Fruit fly (Drosophila melanogaster): ENCODE data around the gene CG6891.

CG6891 gene

DNA sequence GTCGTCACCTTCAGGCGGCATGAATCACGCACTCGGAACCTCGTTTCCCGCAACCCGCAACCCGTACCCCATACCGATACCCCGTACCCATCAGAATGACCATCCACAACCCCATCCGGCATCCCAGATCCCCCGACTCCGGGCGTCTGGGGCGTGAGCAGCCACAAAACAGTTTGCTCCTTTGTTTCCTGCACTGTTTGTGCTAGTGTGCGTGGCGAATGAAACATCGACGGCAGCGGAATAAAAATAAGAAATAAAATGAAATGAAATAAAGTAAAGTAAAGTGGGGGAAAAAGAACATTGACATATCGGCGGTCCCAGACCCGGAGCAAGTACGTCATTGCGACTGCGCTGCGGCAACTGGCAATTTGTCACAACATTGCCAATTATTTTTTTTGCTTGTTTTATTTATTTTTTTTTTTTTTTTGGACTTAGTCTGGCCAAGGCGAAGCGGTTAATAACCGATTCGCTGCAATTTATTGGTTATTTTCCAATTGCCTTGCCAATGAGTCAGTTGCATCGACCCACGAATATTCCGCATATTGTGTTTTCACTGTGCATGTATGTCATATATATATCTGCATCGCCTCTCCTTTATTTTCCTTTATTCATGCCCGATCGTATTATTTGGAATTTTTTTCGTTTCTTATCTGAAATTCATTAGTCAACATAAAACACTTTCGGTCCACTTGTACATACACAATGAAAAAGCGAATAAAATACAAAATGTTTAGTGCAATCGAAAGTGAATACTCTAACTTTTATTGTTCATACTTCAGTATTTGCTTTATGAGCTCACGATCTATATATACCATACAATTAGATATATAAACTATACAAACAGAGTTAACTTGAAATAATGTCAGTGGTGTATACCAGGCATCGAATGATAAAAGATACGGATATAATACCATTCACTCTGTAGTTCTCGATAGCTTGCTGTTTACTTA, 2.2 kb downstream of the CG6891 start (continued):
- TF ChIP-seq OdsH (GFP tag; optimal IDR thresholded peaks at IDR 0.05) (peak; percentile 41), fd85E (GFP tag; optimal IDR thresholded peaks at IDR 0.05) (no peak), Hr4 (GFP tag; optimal IDR thresholded peaks at IDR 0.05) (no peak), CG6792 (GFP tag; optimal IDR thresholded peaks at IDR 0.05) (peak; percentile 50), ss (GFP tag; optimal IDR thresholded peaks at IDR 0.05) (peak in 1 of 2 experiments; percentile 52), CG3032 (tag; optimal IDR thresholded peaks at IDR 0.05) (no peak), dsx (GFP tag; optimal IDR thresholded peaks at IDR 0.05; ENCODE audit: poor library complexity, severe bottlenecking) (no peak), Hr38 (GFP tag; optimal IDR thresholded peaks at IDR 0.05) (no peak), dac (GFP tag; optimal IDR thresholded peaks at IDR 0.05) (no peak), CG11762 (GFP tag; optimal IDR thresholded peaks at IDR 0.05; ENCODE audit: insufficient read depth) (no peak), pdm3 (GFP tag; optimal IDR thresholded peaks at IDR 0.05) (peak; percentile 35), Sox102F (GFP tag; optimal IDR thresholded peaks at IDR 0.05) (peak; percentile 38), CG6276 (GFP tag; optimal IDR thresholded peaks at IDR 0.05) (no peak), CG6854 (GFP tag; optimal IDR thresholded peaks at IDR 0.05) (no peak), spab (GFP tag; optimal IDR thresholded peaks at IDR 0.05) (no peak), CG34406 (GFP tag; optimal IDR thresholded peaks at IDR 0.05) (peak; percentile 32), CG1621 (tag; optimal IDR thresholded peaks at IDR 0.05) (peak; percentile 78), CG15336 (GFP tag; IDR thresholded peaks at IDR 0.05) (peak; percentile 41; the same call in 1 of the 2 replicates), Ets21C (GFP tag; optimal IDR thresholded peaks at IDR 0.05) (peak; percentile 38), CG9139 (GFP tag; optimal IDR thresholded peaks at IDR 0.05) (no peak), lz (GFP tag; optimal IDR thresholded peaks at IDR 0.05) (peak; percentile 45), cyc (GFP tag; optimal IDR thresholded peaks at IDR 0.05) (peak; percentile 49), Hr39 (GFP tag; optimal IDR thresholded peaks at IDR 0.05) (peak; percentile 58), CG3919 (GFP tag; optimal IDR thresholded peaks at IDR 0.05) (peak; percentile 9), Met (GFP tag; optimal IDR thresholded peaks at IDR 0.05) (peak; percentile 63), CG31627 (GFP tag; optimal IDR thresholded peaks at IDR 0.05) (peak; percentile 58), CG4318 (GFP tag; optimal IDR thresholded peaks at IDR 0.05) (no peak)

DNA sequence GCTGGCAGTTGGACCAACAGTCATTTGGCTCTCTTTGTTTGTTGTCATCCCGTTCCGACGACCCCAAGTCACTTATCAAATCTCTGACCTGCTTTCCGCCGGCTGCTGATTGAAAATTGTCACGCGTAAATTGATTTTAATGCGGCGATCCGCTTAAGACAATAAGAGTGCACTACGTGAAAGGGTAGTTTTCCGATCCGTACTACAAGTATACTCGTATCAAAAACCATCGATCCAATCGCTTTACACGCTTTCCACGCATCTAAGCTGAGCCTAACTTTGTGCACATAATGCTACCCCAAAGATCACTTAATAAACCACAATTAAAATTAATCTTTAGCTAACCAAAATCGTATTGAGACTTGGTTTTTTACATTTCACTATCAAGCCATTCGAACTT, 4.6 kb downstream of the CG6891 start:
- TF ChIP-seq CG6163 (GFP tag; IDR thresholded peaks at IDR 0.05) (no peak), lz (GFP tag; optimal IDR thresholded peaks at IDR 0.05) (no peak), svp (GFP tag) (peak; percentile 87)

DNA sequence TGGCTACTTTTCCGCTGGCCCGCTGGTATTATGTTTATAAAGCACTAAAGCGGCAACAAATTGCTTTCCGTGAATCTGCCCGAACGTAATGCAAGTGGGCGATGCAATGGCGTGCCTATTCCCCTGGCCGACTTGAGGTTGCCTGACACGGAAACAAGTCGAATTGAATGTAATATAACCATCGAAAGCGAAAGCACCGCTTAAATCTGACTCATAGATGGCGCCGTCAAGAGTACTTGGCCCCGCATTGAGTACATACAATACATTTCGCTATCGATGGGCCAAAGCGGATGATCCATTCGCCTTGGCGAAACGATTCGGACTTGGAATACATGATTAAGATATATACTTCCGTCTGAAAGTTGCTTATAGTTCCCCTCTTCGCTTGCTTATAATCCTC, 5.2 kb downstream of the CG6891 start:
- TF ChIP-seq dac (GFP tag; optimal IDR thresholded peaks at IDR 0.05), result no peak
- peak; percentile 71 for TF ChIP-seq Blimp-1 (GFP tag; optimal IDR thresholded peaks at IDR 0.05)
- TF ChIP-seq Eip78C (GFP tag), result peak; percentile 33

DNA sequence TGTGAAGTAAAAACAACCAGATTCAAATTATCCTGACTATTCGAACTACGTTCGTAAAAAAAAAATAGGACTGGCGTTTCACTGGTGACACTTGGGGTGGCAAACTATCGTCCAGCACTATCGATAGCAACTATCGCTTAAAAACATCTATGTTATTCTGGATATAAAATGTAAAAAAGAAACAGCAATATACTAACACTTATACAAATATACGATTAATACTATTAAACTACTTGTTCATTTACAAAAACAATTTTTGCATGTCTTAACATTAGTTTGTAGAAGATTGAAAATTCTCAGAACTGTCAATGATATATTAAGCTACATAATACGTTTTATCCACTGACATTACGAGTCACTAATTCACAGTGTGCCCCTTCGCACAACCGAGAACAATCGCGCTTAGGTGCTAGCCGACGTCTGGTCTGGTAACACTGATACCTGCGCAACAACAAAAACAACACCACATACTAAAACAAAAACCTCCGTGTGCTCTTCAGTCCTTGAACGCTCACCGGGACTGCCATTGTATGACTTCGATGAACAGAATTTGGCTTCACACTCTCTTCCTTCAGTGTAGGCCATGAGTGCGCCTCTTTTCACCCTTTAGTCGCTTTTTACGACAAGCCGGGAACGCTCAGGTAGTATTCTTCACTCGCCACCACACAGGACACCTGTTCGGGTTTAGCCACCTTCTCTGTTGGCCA, 8.5 kb downstream of the CG6891 start, which contains the start of gene CG18259:
Gene CG18259 (minus strand): TSS at position 78 of the 707 bp plus-strand sequence.
- TF ChIP-seq Sox14 (GFP tag; optimal IDR thresholded peaks at IDR 0.05) (peak; percentile 32), svp (GFP tag) (peak; percentile 67), CG8319 (GFP tag; optimal IDR thresholded peaks at IDR 0.05) (no peak), Hr4 (GFP tag; optimal IDR thresholded peaks at IDR 0.05) (no peak), Eip78C (GFP tag) (peak; percentile 47), pdm3 (GFP tag; optimal IDR thresholded peaks at IDR 0.05) (peak; percentile 2), CG1621 (tag; optimal IDR thresholded peaks at IDR 0.05) (no peak), CG31627 (GFP tag; optimal IDR thresholded peaks at IDR 0.05) (peak; percentile 9)

Measured in whole organism, prepupa.